Worm (Caenorhabditis elegans) whole organism, L1 larva: ENCODE results near the gene Y54G2A.72.

Source experiments
- alr-1 ChIP-seq: fragments of 200-800 bp; sonication (Bioruptor generic); optimal IDR thresholded peaks from 2 replicates; lab custom pipeline; 2018; ENCODE audit warnings: borderline replicate concordance, mild to moderate bottlenecking, missing genetic modification characterization, missing compliant biosample characterization
- blmp-1 ChIP-seq: fragments of 150-350 bp; optimal IDR thresholded peaks from 2 replicates; lab custom pipeline; 2014; ENCODE audit warnings: missing biosample characterization, missing genetic modification characterization
- elt-3 ChIP-seq, 6 experiments: fragments of 150-350 bp in 1 of 6; sonication (generic microtip); optimal IDR thresholded peaks; 2 replicates each; lab custom pipeline; 2017 to 2018; ENCODE audit warnings: missing biosample characterization in 6 of 6, missing genetic modification characterization in 6 of 6, inconsistent platforms in 1 of 6
- fos-1 ChIP-seq: fragments of 150-350 bp; optimal IDR thresholded peaks from 2 replicates; lab custom pipeline; 2014; ENCODE audit warnings: missing biosample characterization, missing genetic modification characterization
- hlh-17 ChIP-seq: fragments of 200-800 bp; sonication (Bioruptor generic); optimal IDR thresholded peaks from 2 replicates; lab custom pipeline; 2018; ENCODE audit warnings: missing genetic modification characterization, mild to moderate bottlenecking, missing compliant biosample characterization, moderate library complexity, borderline replicate concordance
- lin-35 ChIP-seq, 2 experiments: fragments of 150-350 bp; optimal IDR thresholded peaks; 2 replicates each; lab custom pipeline; 2014; ENCODE audit warnings: missing biosample characterization in 2 of 2, missing genetic modification characterization in 2 of 2, missing genetic modification reagents in 2 of 2
- lin-39 ChIP-seq: fragments of 150-350 bp; optimal IDR thresholded peaks from 2 replicates; lab custom pipeline; 2014; ENCODE audit warnings: missing biosample characterization, missing genetic modification reagents, missing genetic modification characterization
- unc-30 ChIP-seq: sonication (generic microtip); optimal IDR thresholded peaks from 2 replicates; lab custom pipeline; 2017; ENCODE audit warnings: missing biosample characterization, missing genetic modification characterization
- ztf-4 ChIP-seq: fragments of 150-350 bp; optimal IDR thresholded peaks from 2 replicates; lab custom pipeline; 2014; ENCODE audit warnings: missing biosample characterization, missing genetic modification characterization

ce11 chrIV:2747385-2748007 lies 30.4 kb upstream of the Y54G2A.72 start:
- TF ChIP-seq ztf-4 (tag; lab: Kevin White, UChicago), result no peak
- TF ChIP-seq blmp-1 (tag; lab: Kevin White, UChicago), result no peak
- TF ChIP-seq alr-1 (tag; lab: Kevin White, UChicago), result no peak
- no peak for TF ChIP-seq lin-35 (GFP tag; optimal IDR thresholded peaks at IDR 0.05; lab: Kevin White, UChicago)
- TF ChIP-seq hlh-17 (GFP tag; lab: Kevin White, UChicago), result no peak
- TF ChIP-seq lin-39 (tag; lab: Kevin White, UChicago), result no peak
- TF ChIP-seq fos-1, result no peak
- TF ChIP-seq unc-30 (tag; lab: Kevin White, UChicago), result no peak
- no peak for TF ChIP-seq elt-3 (tag; optimal IDR thresholded peaks at IDR 0.05; lab: Kevin White, UChicago)
